Fruit fly (Drosophila melanogaster) whole organism, embryonic: ENCODE measurements around the gene CG6610.
A peak's percentile ranks its signal among the peaks of the same experiment; 100 is the strongest.

Experiments used
- Asciz ChIP-seq: fragments of 200-800 bp; sonication (Bioruptor generic); optimal IDR thresholded peaks from 2 replicates; lab custom pipeline; 2017; ENCODE audit warnings: missing biosample characterization, mild to moderate bottlenecking, missing genetic modification characterization, missing genetic modification reagents
- CG10979 ChIP-seq: fragments of 200-800 bp; sonication (Bioruptor generic); optimal IDR thresholded peaks from 2 replicates; lab custom pipeline; 2018; ENCODE audit warnings: missing biosample characterization, mild to moderate bottlenecking, missing genetic modification characterization, moderate library complexity
- CG11093 ChIP-seq: fragments of 200-800 bp; sonication (Bioruptor generic); IDR thresholded peaks from 3 replicates; pipeline ENCODE4 v1.3.6; 2022; ENCODE audit warnings: missing biosample characterization, missing genetic modification characterization
- CG11247 ChIP-seq: fragments of 200-800 bp; sonication (Bioruptor generic); IDR thresholded peaks from 2 replicates; pipeline ENCODE4 v1.3.6; 2022; ENCODE audit warnings: missing biosample characterization, missing genetic modification characterization
- CG11504 ChIP-seq: fragments of 200-800 bp; sonication (Bioruptor generic); optimal IDR thresholded peaks from 3 replicates; lab custom pipeline; 2019; ENCODE audit warnings: missing biosample characterization, mild to moderate bottlenecking, missing genetic modification characterization, moderate library complexity
- CG11560 ChIP-seq: fragments of 200-800 bp; sonication (Bioruptor generic); IDR thresholded peaks from 3 replicates; pipeline ENCODE4 v1.3.6; 2022; ENCODE audit warnings: missing biosample characterization, missing genetic modification characterization
- CG12104 ChIP-seq: fragments of 200-800 bp; sonication (Bioruptor generic); optimal IDR thresholded peaks from 3 replicates; lab custom pipeline; 2016; ENCODE audit warnings: missing biosample characterization, missing genetic modification characterization
- CG12391 ChIP-seq: fragments of 200-800 bp; sonication (Bioruptor generic); optimal IDR thresholded peaks from 3 replicates; lab custom pipeline; 2018; ENCODE audit warnings: missing biosample characterization, mild to moderate bottlenecking, missing genetic modification characterization, moderate library complexity
- CG13287 ChIP-seq: fragments of 200-800 bp; sonication (Bioruptor generic); IDR thresholded peaks from 2 replicates; pipeline ENCODE4 v1.3.6; 2022; ENCODE audit warnings: missing biosample characterization, missing genetic modification characterization; ENCODE audit not compliant: partially characterized antibody
- CG15514 ChIP-seq: fragments of 200-800 bp; sonication (Bioruptor generic); optimal IDR thresholded peaks from 3 replicates; lab custom pipeline; 2017; ENCODE audit warnings: missing biosample characterization, missing genetic modification characterization, mild to moderate bottlenecking, moderate library complexity, missing genetic modification reagents
- CG16863 ChIP-seq: fragments of 200-800 bp; sonication (Bioruptor generic); optimal IDR thresholded peaks from 3 replicates; lab custom pipeline; 2016; ENCODE audit warnings: missing biosample characterization, missing genetic modification characterization
- CG17912 ChIP-seq: fragments of 200-800 bp; sonication (Bioruptor generic); optimal IDR thresholded peaks from 2 replicates; lab custom pipeline; 2018; ENCODE audit warnings: missing biosample characterization, mild to moderate bottlenecking, missing genetic modification characterization
- CG31365 ChIP-seq: fragments of 200-800 bp; sonication (Bioruptor generic); optimal IDR thresholded peaks from 2 replicates; lab custom pipeline; 2018; ENCODE audit warnings: missing biosample characterization, mild to moderate bottlenecking, missing genetic modification characterization
- CG4282 ChIP-seq: fragments of 200-800 bp; sonication (Bioruptor generic); optimal IDR thresholded peaks from 2 replicates; lab custom pipeline; 2016; ENCODE audit warnings: missing biosample characterization, missing genetic modification characterization
- CG6654 ChIP-seq: fragments of 200-800 bp; sonication (Bioruptor generic); optimal IDR thresholded peaks from 2 replicates; lab custom pipeline; 2017; ENCODE audit warnings: missing biosample characterization, mild to moderate bottlenecking, missing genetic modification characterization
- CG7357 ChIP-seq: fragments of 200-800 bp; sonication (Bioruptor generic); IDR thresholded peaks from 3 replicates; pipeline ENCODE4 v1.3.6; 2022; ENCODE audit warnings: missing biosample characterization, missing genetic modification characterization
- CG8290 ChIP-seq, 3 experiments: fragments of 200-800 bp; sonication (Bioruptor generic); optimal IDR thresholded peaks; 2 replicates each; lab custom pipeline; 2016 to 2019; ENCODE audit warnings: missing biosample characterization in 3 of 3, missing genetic modification characterization in 3 of 3, mild to moderate bottlenecking in 2 of 3, moderate library complexity in 1 of 3
- CTCF ChIP-seq: fragments of 200-800 bp; sonication (Bioruptor generic); optimal IDR thresholded peaks from 2 replicates; lab custom pipeline; 2017; ENCODE audit warnings: missing biosample characterization, mild to moderate bottlenecking, missing genetic modification characterization, moderate library complexity
- D19B ChIP-seq: fragments of 200-800 bp; sonication (Bioruptor generic); optimal IDR thresholded peaks from 2 replicates; lab custom pipeline; 2017; ENCODE audit warnings: missing biosample characterization, mild to moderate bottlenecking, missing genetic modification characterization
- Drgx ChIP-seq: fragments of 200-800 bp; sonication (Bioruptor generic); IDR thresholded peaks from 2 replicates; pipeline ENCODE4 v1.3.6; 2022; ENCODE audit warnings: missing biosample characterization, missing genetic modification characterization
- Ets97D ChIP-seq: fragments of 200-800 bp; sonication (Bioruptor generic); optimal IDR thresholded peaks from 3 replicates; lab custom pipeline; 2016; ENCODE audit warnings: missing biosample characterization, missing genetic modification characterization
- Fer1 ChIP-seq: fragments of 200-800 bp; sonication (Bioruptor generic); optimal IDR thresholded peaks from 2 replicates; lab custom pipeline; 2017; ENCODE audit warnings: missing biosample characterization, mild to moderate bottlenecking, missing genetic modification characterization
- Fer3 ChIP-seq: fragments of 200-800 bp; sonication (Bioruptor generic); optimal IDR thresholded peaks from 2 replicates; lab custom pipeline; 2018; ENCODE audit warnings: missing biosample characterization, mild to moderate bottlenecking, missing genetic modification characterization, moderate library complexity
- HLHmδ ChIP-seq: fragments of 200-800 bp; sonication (Bioruptor generic); optimal IDR thresholded peaks from 2 replicates; lab custom pipeline; 2018; ENCODE audit warnings: missing biosample characterization, mild to moderate bottlenecking, missing genetic modification characterization, moderate library complexity
- HmgZ ChIP-seq: fragments of 200-800 bp; sonication (Bioruptor generic); optimal IDR thresholded peaks from 2 replicates; lab custom pipeline; 2018; ENCODE audit warnings: missing biosample characterization, mild to moderate bottlenecking, missing genetic modification characterization
- Hr78 ChIP-seq, 2 experiments: fragments of 200-800 bp in 1 of 2; fragments of >200 bp in 1 of 2; sonication (Bioruptor generic) in 1 of 2; optimal IDR thresholded peaks; 2 replicates each; lab custom pipeline; 2017 to 2019; ENCODE audit warnings: missing biosample characterization in 2 of 2, missing genetic modification characterization in 2 of 2, mild to moderate bottlenecking in 1 of 2, moderate library complexity in 1 of 2
- Med ChIP-seq: fragments of 200-800 bp; sonication (Bioruptor generic); peaks from one replicate; lab custom pipeline; 2016; ENCODE audit warnings: missing biosample characterization, missing genetic modification characterization, mild to moderate bottlenecking, inconsistent platforms, moderate library complexity
- Ptx1 ChIP-seq: fragments of 200-800 bp; sonication (Bioruptor generic); IDR thresholded peaks from 2 replicates; pipeline ENCODE4 v1.3.6; 2022; ENCODE audit warnings: missing biosample characterization, missing genetic modification characterization
- Spps ChIP-seq: fragments of 200-800 bp; sonication (Bioruptor generic); optimal IDR thresholded peaks from 2 replicates; lab custom pipeline; 2018; ENCODE audit warnings: missing biosample characterization, mild to moderate bottlenecking, missing genetic modification characterization
- TFAM ChIP-seq: fragments of 200-800 bp; sonication (Bioruptor generic); optimal IDR thresholded peaks from 2 replicates; lab custom pipeline; 2017; ENCODE audit warnings: missing biosample characterization, missing genetic modification characterization, inconsistent platforms
- Vsx1 ChIP-seq: fragments of 200-800 bp; sonication (Bioruptor generic); optimal IDR thresholded peaks from 2 replicates; lab custom pipeline; 2017; ENCODE audit warnings: missing biosample characterization, mild to moderate bottlenecking, missing genetic modification characterization, missing genetic modification reagents
- ab ChIP-seq: fragments of 200-800 bp; sonication (Bioruptor generic); optimal IDR thresholded peaks from 2 replicates; lab custom pipeline; 2016; ENCODE audit warnings: missing biosample characterization, missing genetic modification characterization
- abd-A ChIP-seq: fragments of 200-800 bp; sonication (Bioruptor generic); optimal IDR thresholded peaks from 3 replicates; lab custom pipeline; 2019; ENCODE audit warnings: missing biosample characterization, mild to moderate bottlenecking, missing genetic modification characterization, moderate library complexity
- bsh ChIP-seq, 2 experiments: fragments of 200-800 bp; sonication (Bioruptor generic); optimal IDR thresholded peaks; 2 replicates each; lab custom pipeline; 2017 to 2018; ENCODE audit warnings: mild to moderate bottlenecking in 2 of 2, missing biosample characterization in 2 of 2, missing genetic modification characterization in 2 of 2, moderate library complexity in 1 of 2
- da ChIP-seq: fragments of 200-800 bp; sonication (Bioruptor generic); optimal IDR thresholded peaks from 2 replicates; lab custom pipeline; 2016; ENCODE audit warnings: missing biosample characterization, missing genetic modification characterization
- exex ChIP-seq: fragments of 200-800 bp; sonication (Bioruptor generic); optimal IDR thresholded peaks from 4 replicates; lab custom pipeline; 2018; ENCODE audit warnings: missing biosample characterization, mild to moderate bottlenecking, missing genetic modification characterization, moderate library complexity
- gem ChIP-seq: fragments of 200-800 bp; sonication (Bioruptor generic); optimal IDR thresholded peaks from 2 replicates; lab custom pipeline; 2019; ENCODE audit warnings: missing biosample characterization, mild to moderate bottlenecking, missing genetic modification characterization, moderate library complexity
- gsb ChIP-seq: fragments of 200-800 bp; sonication (Bioruptor generic); IDR thresholded peaks from 2 replicates; pipeline ENCODE4 v1.3.6; 2022; ENCODE audit warnings: missing biosample characterization, missing genetic modification characterization
- her ChIP-seq: fragments of 200-800 bp; sonication (Bioruptor generic); optimal IDR thresholded peaks from 2 replicates; lab custom pipeline; 2016; ENCODE audit warnings: missing biosample characterization, missing genetic modification characterization
- hth ChIP-seq: fragments of >200 bp; optimal IDR thresholded peaks from 2 replicates; lab custom pipeline; 2017; ENCODE audit warnings: inconsistent platforms
- kay ChIP-seq: fragments of 200-800 bp; sonication (Bioruptor generic); optimal IDR thresholded peaks from 2 replicates; lab custom pipeline; 2016; ENCODE audit warnings: missing biosample characterization, missing genetic modification characterization
- knrl ChIP-seq: fragments of 200-800 bp; sonication (Bioruptor generic); IDR thresholded peaks from 3 replicates; pipeline ENCODE4 v1.3.6; 2022; ENCODE audit warnings: missing biosample characterization, missing genetic modification characterization; ENCODE audit not compliant: partially characterized antibody
- nerfin-2 ChIP-seq: fragments of 200-800 bp; sonication (Bioruptor generic); IDR thresholded peaks from 2 replicates; pipeline ENCODE4 v1.3.6; 2022; ENCODE audit warnings: missing biosample characterization, missing genetic modification characterization; ENCODE audit not compliant: partially characterized antibody
- onecut ChIP-seq: fragments of 200-800 bp; sonication (Bioruptor generic); IDR thresholded peaks from 2 replicates; pipeline ENCODE4 v1.3.6; 2022; ENCODE audit warnings: missing biosample characterization, missing genetic modification characterization
- pan ChIP-seq, 4 experiments: fragments of >200 bp in 3 of 4; fragments of 200-800 bp in 1 of 4; sonication (Bioruptor generic) in 1 of 4; optimal IDR thresholded peaks in 3 of 4; IDR thresholded peaks in 1 of 4; 2 replicates each; pipeline versions ENCODE4 v1.3.6 to Lab custom; 2017 to 2022; ENCODE audit warnings: missing biosample characterization in 2 of 4, missing genetic modification characterization in 2 of 4, mixed read lengths in 1 of 4
- ro ChIP-seq: fragments of 200-800 bp; sonication (Bioruptor generic); IDR thresholded peaks from 2 replicates; pipeline ENCODE4 v1.3.6; 2022; ENCODE audit warnings: missing biosample characterization, missing genetic modification characterization
- slbo ChIP-seq: fragments of 200-800 bp; sonication (Bioruptor generic); IDR thresholded peaks from 2 replicates; pipeline ENCODE4 v1.3.6; 2022; ENCODE audit warnings: missing biosample characterization, missing genetic modification characterization
- vvl ChIP-seq: fragments of 200-800 bp; sonication (Bioruptor generic); IDR thresholded peaks from 2 replicates; pipeline ENCODE4 v1.3.6; 2022; ENCODE audit warnings: missing biosample characterization, missing genetic modification characterization
- wdn ChIP-seq: fragments of 200-800 bp; sonication (Bioruptor generic); IDR thresholded peaks from 2 replicates; pipeline ENCODE4 v1.3.6; 2022; ENCODE audit warnings: missing biosample characterization, missing genetic modification characterization

CG6610 gene

dm6 chr3L:6082561-6082960, 7.2 kb downstream of the CG6610 start, which contains the start of gene CG13293 (continued):
- TF ChIP-seq abd-A (peak; percentile 61), slbo (GFP tag; lab: Robert Waterston, UW) (no peak), CG11093 (GFP tag; lab: Robert Waterston, UW) (0 out of 3 replicates have a peak, but pooled peaks have one; percentile 8), Vsx1 (GFP tag; lab: Kevin White, UChicago) (no peak), CG12104 (GFP tag; lab: Kevin White, UChicago) (no peak), vvl (GFP tag; lab: Robert Waterston, UW) (peak; percentile 32; the same call in 1 of the 2 replicates), CG7357 (0 out of 3 replicates have a peak, but pooled peaks have one; percentile 16), CG17912 (GFP tag; lab: Kevin White, UChicago) (no peak), CG10979 (tag; lab: Kevin White, UChicago) (peak; percentile 16), Hr78 (GFP tag; optimal IDR thresholded peaks at IDR 0.05; lab: Kevin White, UChicago) (no peak), HLHmδ (peak; percentile 25), gsb (no peak), CTCF (GFP tag; lab: Kevin White, UChicago) (peak; percentile 93), CG11560 (tag; lab: Robert Waterston, UW) (no peak), Med (GFP tag; lab: Kevin White, UChicago) (peak; percentile 63), onecut (peak; percentile 100), Ets97D (GFP tag; lab: Kevin White, UChicago) (peak; percentile 2)

- TF ChIP-seq wdn (GFP tag; lab: Robert Waterston, UW) (no peak), pan (optimal IDR thresholded peaks at IDR 0.05; lab: Kevin White, UChicago) (no peak), pan (GFP tag; optimal IDR thresholded peaks at IDR 0.05 in 1 of 2, IDR thresholded peaks at IDR 0.05 in 1 of 2) (no peak), kay (no peak), Ptx1 (GFP tag; lab: Robert Waterston, UW) (0 out of 2 replicates have a peak, but pooled peaks have one; percentile 12), Asciz (no peak), CG11247 (GFP tag; lab: Robert Waterston, UW) (no peak), exex (no peak), Fer1 (GFP tag; lab: Kevin White, UChicago) (no peak), TFAM (GFP tag; lab: Kevin White, UChicago) (no peak), knrl (GFP tag; lab: Robert Waterston, UW) (no peak), gem (peak; percentile 45), slbo (GFP tag; lab: Robert Waterston, UW) (0 out of 2 replicates have a peak, but pooled peaks have one; percentile 1), bsh (GFP tag; optimal IDR thresholded peaks at IDR 0.05; lab: Kevin White, UChicago) (no peak), CG15514 (GFP tag; lab: Kevin White, UChicago) (no peak), CG6654 (GFP tag; lab: Kevin White, UChicago) (no peak), CG13287 (no peak), D19B (GFP tag; lab: Kevin White, UChicago) (no peak), ab (no peak), CG8290 (GFP tag; optimal IDR thresholded peaks at IDR 0.05; lab: Kevin White, UChicago) (no peak), CG8290 (tag; optimal IDR thresholded peaks at IDR 0.05; lab: Kevin White, UChicago) (no peak), ro (GFP tag; lab: Robert Waterston, UW) (no peak), CG11504 (peak; percentile 27), CG16863 (GFP tag; lab: Kevin White, UChicago) (no peak), CG4282 (GFP tag; lab: Kevin White, UChicago) (no peak), Vsx1 (GFP tag; lab: Kevin White, UChicago) (no peak), CG12391 (tag; lab: Kevin White, UChicago) (no peak), HmgZ (tag; lab: Kevin White, UChicago) (no peak), CG31365 (no peak), Drgx (GFP tag; lab: Robert Waterston, UW) (peak; percentile 54; the same call in 1 of the 2 replicates), da (GFP tag; lab: Kevin White, UChicago) (no peak), nerfin-2 (no peak), onecut (no peak), Fer3 (tag; lab: Kevin White, UChicago) (no peak), Spps (tag; lab: Kevin White, UChicago) (no peak), her (no peak), hth (lab: Kevin White, UChicago) (no peak)
These were observed 9.1 kb downstream of the CG6610 start for dm6 chr3L:6084446-6084845.
